Fruit fly (Drosophila melanogaster) whole organism, embryonic: ENCODE measurements around the gene Cp18.

ENCODE experiments used
- CG10366 ChIP-seq: fragments of 200-800 bp; sonication (Bioruptor generic); IDR thresholded peaks from 2 replicates; pipeline ENCODE4 v1.3.6; 2022; ENCODE audit warnings: missing biosample characterization, missing genetic modification characterization
- CG14667 ChIP-seq: fragments of 200-800 bp; sonication (Bioruptor generic); IDR thresholded peaks from 2 replicates; pipeline ENCODE4 v1.3.6; 2022; ENCODE audit warnings: missing biosample characterization, missing genetic modification characterization
- CG15011 ChIP-seq: fragments of 200-800 bp; sonication (Bioruptor generic); optimal IDR thresholded peaks from 3 replicates; lab custom pipeline; 2018; ENCODE audit warnings: missing biosample characterization, mild to moderate bottlenecking, missing genetic modification characterization
- CG17568 ChIP-seq: fragments of 200-800 bp; sonication (Bioruptor generic); optimal IDR thresholded peaks from 2 replicates; lab custom pipeline; 2018; ENCODE audit warnings: missing biosample characterization, mild to moderate bottlenecking, missing genetic modification characterization, moderate library complexity
- CG17912 ChIP-seq: fragments of 200-800 bp; sonication (Bioruptor generic); optimal IDR thresholded peaks from 2 replicates; lab custom pipeline; 2018; ENCODE audit warnings: missing biosample characterization, mild to moderate bottlenecking, missing genetic modification characterization
- CG2202 ChIP-seq: fragments of 200-800 bp; sonication (Bioruptor generic); optimal IDR thresholded peaks from 2 replicates; lab custom pipeline; 2018; ENCODE audit warnings: missing biosample characterization, mild to moderate bottlenecking, missing genetic modification characterization
- CG3163 ChIP-seq: fragments of 200-800 bp; sonication (Bioruptor generic); optimal IDR thresholded peaks from 3 replicates; lab custom pipeline; 2016; ENCODE audit warnings: missing biosample characterization, missing genetic modification characterization
- CG3726 ChIP-seq: fragments of 200-800 bp; sonication (Bioruptor generic); IDR thresholded peaks from 3 replicates; pipeline ENCODE4, ENCODE4 v1.3.6; 2022; ENCODE audit warnings: missing biosample characterization, missing genetic modification characterization
- CG7271 ChIP-seq: fragments of 200-800 bp; sonication (Bioruptor generic); optimal IDR thresholded peaks from 2 replicates; lab custom pipeline; 2018; ENCODE audit warnings: missing biosample characterization, mild to moderate bottlenecking, missing genetic modification characterization, moderate library complexity
- CG7556 ChIP-seq: fragments of 200-800 bp; sonication (Bioruptor generic); optimal IDR thresholded peaks from 2 replicates; lab custom pipeline; 2017; ENCODE audit warnings: missing biosample characterization, mild to moderate bottlenecking, missing genetic modification characterization
- CG7928 ChIP-seq: fragments of 200-800 bp; sonication (Bioruptor generic); optimal IDR thresholded peaks from 2 replicates; lab custom pipeline; 2017; ENCODE audit warnings: missing biosample characterization, mild to moderate bottlenecking, missing genetic modification characterization
- CG8944 ChIP-seq: fragments of 200-800 bp; sonication (Bioruptor generic); optimal IDR thresholded peaks from 3 replicates; lab custom pipeline; 2016; ENCODE audit warnings: missing biosample characterization, missing genetic modification characterization
- CG9437 ChIP-seq: fragments of 200-800 bp; sonication (Bioruptor generic); optimal IDR thresholded peaks from 2 replicates; lab custom pipeline; 2018; ENCODE audit warnings: missing biosample characterization, mild to moderate bottlenecking, missing genetic modification characterization
- CG9932 ChIP-seq: fragments of 200-800 bp; sonication (Bioruptor generic); IDR thresholded peaks from 2 replicates; pipeline ENCODE4 v1.3.6; 2022; ENCODE audit warnings: missing biosample characterization, missing genetic modification characterization
- CHES-1-like ChIP-seq: fragments of 200-800 bp; sonication (Bioruptor generic); optimal IDR thresholded peaks from 2 replicates; lab custom pipeline; 2016; ENCODE audit warnings: missing biosample characterization, missing genetic modification characterization
- Dip2 ChIP-seq: fragments of 200-800 bp; sonication (Bioruptor generic); IDR thresholded peaks from 2 replicates; pipeline ENCODE4 v1.3.6; 2022; ENCODE audit warnings: missing biosample characterization, missing genetic modification characterization
- Dip3 ChIP-seq: fragments of 200-800 bp; sonication (Bioruptor generic); optimal IDR thresholded peaks from 3 replicates; lab custom pipeline; 2016; ENCODE audit warnings: missing biosample characterization, missing genetic modification characterization
- E2f1 ChIP-seq: fragments of 200-800 bp; sonication (Bioruptor generic); IDR thresholded peaks from 2 replicates; pipeline ENCODE4 v1.3.6; 2022; ENCODE audit warnings: missing biosample characterization, missing genetic modification characterization
- Ets97D ChIP-seq: fragments of 200-800 bp; sonication (Bioruptor generic); optimal IDR thresholded peaks from 3 replicates; lab custom pipeline; 2016; ENCODE audit warnings: missing biosample characterization, missing genetic modification characterization
- GATAe ChIP-seq: fragments of 200-800 bp; sonication (Bioruptor generic); conservative IDR thresholded peaks from 2 replicates; pipeline ENCODE4 v1.3.6; 2022; ENCODE audit warnings: missing biosample characterization, missing genetic modification characterization
- HLH54F ChIP-seq: fragments of 200-800 bp; sonication (Bioruptor generic); optimal IDR thresholded peaks from 3 replicates; lab custom pipeline; 2016; ENCODE audit warnings: missing biosample characterization, missing genetic modification characterization
- Hr3 ChIP-seq: fragments of 200-800 bp; sonication (Bioruptor generic); optimal IDR thresholded peaks from 3 replicates; lab custom pipeline; 2016; ENCODE audit warnings: missing biosample characterization, missing genetic modification characterization
- Mad ChIP-seq: fragments of 200-800 bp; sonication (Bioruptor generic); optimal IDR thresholded peaks from 2 replicates; lab custom pipeline; 2016; ENCODE audit warnings: missing biosample characterization, missing genetic modification characterization
- Max ChIP-seq: fragments of 200-800 bp; sonication (Bioruptor generic); optimal IDR thresholded peaks from 2 replicates; lab custom pipeline; 2016; ENCODE audit warnings: missing biosample characterization, mild to moderate bottlenecking, missing genetic modification characterization
- NC2α ChIP-seq: fragments of 200-800 bp; sonication (Bioruptor generic); optimal IDR thresholded peaks from 2 replicates; lab custom pipeline; 2016; ENCODE audit warnings: missing biosample characterization, missing genetic modification characterization
- Nf-YA ChIP-seq: fragments of 200-800 bp; sonication (Bioruptor generic); IDR thresholded peaks from 2 replicates; pipeline ENCODE4 v1.3.6; 2022; ENCODE audit warnings: missing biosample characterization, missing genetic modification characterization
- Opbp ChIP-seq: fragments of 200-800 bp; sonication (Bioruptor generic); IDR thresholded peaks from 3 replicates; pipeline ENCODE4 v1.3.6; 2022; ENCODE audit warnings: missing biosample characterization, missing genetic modification characterization; ENCODE audit not compliant: partially characterized antibody
- Sry-δ ChIP-seq: fragments of 200-800 bp; sonication (Bioruptor generic); optimal IDR thresholded peaks from 2 replicates; lab custom pipeline; 2016; ENCODE audit warnings: missing biosample characterization, missing genetic modification characterization
- ac ChIP-seq: fragments of 200-800 bp; sonication (Bioruptor generic); optimal IDR thresholded peaks from 3 replicates; lab custom pipeline; 2017; ENCODE audit warnings: missing biosample characterization, mild to moderate bottlenecking, missing genetic modification characterization
- al ChIP-seq: fragments of 200-800 bp; sonication (Bioruptor generic); IDR thresholded peaks from 2 replicates; pipeline ENCODE4 v1.3.6; 2022; ENCODE audit warnings: missing biosample characterization, missing genetic modification characterization
- amos ChIP-seq: fragments of 200-800 bp; sonication (Bioruptor generic); IDR thresholded peaks from 2 replicates; pipeline ENCODE4 v1.3.6; 2022; ENCODE audit warnings: missing biosample characterization, missing genetic modification characterization; ENCODE audit not compliant: partially characterized antibody
- az2 ChIP-seq: fragments of 200-800 bp; sonication (Bioruptor generic); optimal IDR thresholded peaks from 3 replicates; lab custom pipeline; 2016; ENCODE audit warnings: missing biosample characterization, missing genetic modification characterization
- bab2 ChIP-seq: fragments of 200-800 bp; sonication (Bioruptor generic); optimal IDR thresholded peaks from 2 replicates; lab custom pipeline; 2016; ENCODE audit warnings: missing biosample characterization, missing genetic modification characterization
- br ChIP-seq: fragments of >200 bp; optimal IDR thresholded peaks from 2 replicates; lab custom pipeline; 2017
- dm ChIP-seq: fragments of 200-800 bp; sonication (Bioruptor generic); optimal IDR thresholded peaks from 3 replicates; lab custom pipeline; 2016; ENCODE audit warnings: missing biosample characterization, missing genetic modification characterization
- eve ChIP-seq, 2 experiments: fragments of >200 bp; optimal IDR thresholded peaks; 2 replicates each; lab custom pipeline; 2017; ENCODE audit warnings: missing biosample characterization in 2 of 2, missing genetic modification characterization in 2 of 2
- exex ChIP-seq: fragments of 200-800 bp; sonication (Bioruptor generic); optimal IDR thresholded peaks from 4 replicates; lab custom pipeline; 2018; ENCODE audit warnings: missing biosample characterization, mild to moderate bottlenecking, missing genetic modification characterization, moderate library complexity
- grn ChIP-seq: fragments of 200-800 bp; sonication (Bioruptor generic); optimal IDR thresholded peaks from 3 replicates; lab custom pipeline; 2017; ENCODE audit warnings: missing biosample characterization, missing genetic modification characterization
- ham ChIP-seq: fragments of 200-800 bp; sonication (Bioruptor generic); IDR thresholded peaks from 2 replicates; pipeline ENCODE4 v1.3.6; 2022; ENCODE audit warnings: missing biosample characterization, missing genetic modification characterization
- ind ChIP-seq: fragments of 200-800 bp; sonication (Bioruptor generic); optimal IDR thresholded peaks from 3 replicates; lab custom pipeline; 2016; ENCODE audit warnings: missing biosample characterization, missing genetic modification characterization
- jigr1 ChIP-seq: fragments of 200-800 bp; sonication (Bioruptor generic); IDR thresholded peaks from 3 replicates; pipeline ENCODE4 v1.3.6; 2022; ENCODE audit warnings: missing biosample characterization, missing genetic modification characterization
- nau ChIP-seq: fragments of 200-800 bp; sonication (Bioruptor generic); optimal IDR thresholded peaks from 3 replicates; lab custom pipeline; 2017; ENCODE audit warnings: missing biosample characterization, mild to moderate bottlenecking, missing genetic modification characterization, missing genetic modification reagents
- pan ChIP-seq, 4 experiments: fragments of >200 bp in 3 of 4; fragments of 200-800 bp in 1 of 4; sonication (Bioruptor generic) in 1 of 4; optimal IDR thresholded peaks in 3 of 4; IDR thresholded peaks in 1 of 4; 2 replicates each; pipeline versions ENCODE4 v1.3.6 to Lab custom; 2017 to 2022; ENCODE audit warnings: missing biosample characterization in 2 of 4, missing genetic modification characterization in 2 of 4, mixed read lengths in 1 of 4
- pfk ChIP-seq: fragments of 200-800 bp; sonication (Bioruptor generic); optimal IDR thresholded peaks from 2 replicates; lab custom pipeline; 2018; ENCODE audit warnings: missing biosample characterization, mild to moderate bottlenecking, missing genetic modification characterization, moderate library complexity
- ranshi ChIP-seq: fragments of 200-800 bp; sonication (Bioruptor generic); IDR thresholded peaks from 2 replicates; pipeline ENCODE4 v1.3.6; 2022; ENCODE audit warnings: missing biosample characterization, missing genetic modification characterization
- sima ChIP-seq: fragments of 200-800 bp; sonication (Bioruptor generic); optimal IDR thresholded peaks from 2 replicates; lab custom pipeline; 2016; ENCODE audit warnings: missing biosample characterization, missing genetic modification characterization
- slp2 ChIP-seq: fragments of 200-800 bp; sonication (Bioruptor generic); optimal IDR thresholded peaks from 2 replicates; lab custom pipeline; 2016; ENCODE audit warnings: missing biosample characterization, missing genetic modification characterization
- ssp ChIP-seq: fragments of 200-800 bp; sonication (Bioruptor generic); IDR thresholded peaks from 2 replicates; pipeline ENCODE4 v1.3.6; 2022; ENCODE audit warnings: missing biosample characterization, missing genetic modification characterization
- stwl ChIP-seq: fragments of 200-800 bp; sonication (Bioruptor generic); optimal IDR thresholded peaks from 3 replicates; lab custom pipeline; 2018; ENCODE audit warnings: missing biosample characterization, mild to moderate bottlenecking, missing genetic modification characterization, moderate library complexity
- tna ChIP-seq: fragments of 200-800 bp; sonication (Bioruptor generic); IDR thresholded peaks from 2 replicates; pipeline ENCODE4 v1.3.6; 2022; ENCODE audit warnings: missing biosample characterization, missing genetic modification characterization; ENCODE audit not compliant: partially characterized antibody
- trem ChIP-seq: fragments of 200-800 bp; optimal IDR thresholded peaks from 3 replicates; lab custom pipeline; 2019; ENCODE audit warnings: missing biosample characterization, mild to moderate bottlenecking, missing genetic modification characterization, moderate library complexity

Cp18 gene

DNA sequence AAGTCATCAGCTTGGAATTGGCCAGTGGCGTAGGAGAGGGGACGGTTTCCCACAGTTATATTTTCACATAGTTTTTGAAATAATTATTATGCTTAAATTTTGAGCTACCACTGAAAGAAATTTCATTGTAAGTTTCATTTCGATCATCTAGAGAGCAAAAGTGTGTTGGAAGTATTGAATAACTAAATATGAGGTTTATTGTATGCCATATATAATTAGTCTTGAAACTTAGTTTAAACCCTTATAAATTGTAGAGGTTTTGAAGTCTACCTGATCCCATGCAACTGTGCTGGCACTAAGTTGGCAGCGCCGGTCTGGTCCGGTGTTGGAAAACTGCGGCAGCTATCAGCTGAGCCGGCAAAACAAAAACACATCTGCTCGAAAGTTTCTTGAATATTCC, 5.4 kb upstream of the Cp18 start, which contains the start of the genes CG32022 and CG6511 (continued):
- TF ChIP-seq CG14667 (GFP tag; lab: Robert Waterston, UW) (peak; percentile 94), CG7928 (GFP tag; lab: Kevin White, UChicago) (peak; percentile 78), dm (GFP tag; lab: Kevin White, UChicago) (peak; percentile 91), CG15011 (GFP tag; lab: Kevin White, UChicago) (peak; percentile 93), CG3726 (GFP tag; lab: Robert Waterston, UW) (peak; percentile 90; the same call in 2 of the 3 replicates), Ets97D (peak; percentile 90), CG2202 (tag; lab: Kevin White, UChicago) (peak; percentile 91), CG9437 (peak; percentile 90), trem (tag; lab: Kevin White, UChicago) (peak; percentile 99), Dip2 (peak; percentile 72), nau (no peak), CHES-1-like (GFP tag; lab: Kevin White, UChicago) (peak; percentile 98), Sry-δ (peak; percentile 73), CG17568 (GFP tag; lab: Kevin White, UChicago) (no peak), tna (GFP tag; lab: Robert Waterston, UW) (no peak), Dip3 (peak; percentile 98), az2 (peak; percentile 96), br (no peak), eve (GFP tag; optimal IDR thresholded peaks at IDR 0.05; lab: Kevin White, UChicago) (peak in 1 of 2 experiments; percentile 44), CG8944 (peak; percentile 97), exex (tag; lab: Kevin White, UChicago) (no peak), GATAe (GFP tag; lab: Robert Waterston, UW) (peak; percentile 89), ind (GFP tag; lab: Kevin White, UChicago) (peak; percentile 98), CG7556 (peak; percentile 95), CG3163 (GFP tag; lab: Kevin White, UChicago) (peak; percentile 87), ranshi (GFP tag; lab: Robert Waterston, UW) (peak; percentile 96), amos (GFP tag; lab: Robert Waterston, UW) (peak; percentile 31; the same call in 1 of the 2 replicates), CG7271 (tag; lab: Kevin White, UChicago) (peak; percentile 86), grn (GFP tag; lab: Kevin White, UChicago) (no peak), sima (GFP tag; lab: Kevin White, UChicago) (peak; percentile 90), Max (peak; percentile 94), jigr1 (GFP tag; lab: Robert Waterston, UW) (peak; percentile 95), Opbp (no peak), Mad (GFP tag; lab: Kevin White, UChicago) (peak; percentile 97), ssp (peak; percentile 91), bab2 (GFP tag; lab: Kevin White, UChicago) (peak; percentile 99), pfk (peak; percentile 67), HLH54F (peak; percentile 99), al (peak; percentile 96), stwl (peak; percentile 75), ham (GFP tag; lab: Robert Waterston, UW) (peak; percentile 89), Hr3 (GFP tag; lab: Kevin White, UChicago) (peak; percentile 99), ac (peak; percentile 91), E2f1 (GFP tag; lab: Robert Waterston, UW) (peak; percentile 95), Nf-YA (peak; percentile 82), pan (optimal IDR thresholded peaks at IDR 0.05; lab: Kevin White, UChicago) (no peak), pan (GFP tag; optimal IDR thresholded peaks at IDR 0.05 in 1 of 2, IDR thresholded peaks at IDR 0.05 in 1 of 2) (peak in 1 of 2 experiments; percentile 94), NC2α (GFP tag; lab: Kevin White, UChicago) (peak; percentile 95), slp2 (GFP tag; lab: Kevin White, UChicago) (peak; percentile 97), CG17912 (GFP tag; lab: Kevin White, UChicago) (peak; percentile 86), CG9932 (GFP tag; lab: Robert Waterston, UW) (peak; percentile 99), CG10366 (GFP tag; lab: Robert Waterston, UW) (peak; percentile 95)
